Fruit fly (Drosophila melanogaster) whole organism, adult: ENCODE results near the gene M1BP.

Experiments used
- CG11617 ChIP-seq: fragments of 200-800 bp; sonication (Bioruptor generic); optimal IDR thresholded peaks from 2 replicates; lab custom pipeline; 2017; ENCODE audit warnings: mild to moderate bottlenecking, missing biosample characterization, missing genetic modification reagents, missing genetic modification characterization
- CG12768 ChIP-seq: fragments of 200-800 bp; sonication (Bioruptor generic); optimal IDR thresholded peaks from 2 replicates; lab custom pipeline; 2017; ENCODE audit warnings: missing biosample characterization, missing genetic modification characterization, mild to moderate bottlenecking, moderate library complexity, missing genetic modification reagents
- CG14711 ChIP-seq: fragments of 200-800 bp; sonication (Bioruptor generic); optimal IDR thresholded peaks from 2 replicates; lab custom pipeline; 2018; ENCODE audit warnings: missing biosample characterization, mild to moderate bottlenecking, missing genetic modification characterization, moderate library complexity
- CG1620 ChIP-seq: fragments of 200-800 bp; sonication (Bioruptor generic); optimal IDR thresholded peaks from 2 replicates; lab custom pipeline; 2016; ENCODE audit warnings: missing biosample characterization, missing genetic modification characterization
- CG33017 ChIP-seq: fragments of 200-800 bp; sonication (Bioruptor generic); optimal IDR thresholded peaks from 2 replicates; lab custom pipeline; 2018; ENCODE audit warnings: missing biosample characterization, mild to moderate bottlenecking, missing genetic modification characterization, moderate library complexity
- CG5204 ChIP-seq: fragments of 200-800 bp; sonication (Bioruptor generic); optimal IDR thresholded peaks from 2 replicates; lab custom pipeline; 2016; ENCODE audit warnings: missing biosample characterization, missing genetic modification characterization
- CG7045 ChIP-seq: fragments of 200-800 bp; sonication (Bioruptor generic); optimal IDR thresholded peaks from 2 replicates; lab custom pipeline; 2017; ENCODE audit warnings: missing biosample characterization, mild to moderate bottlenecking, missing genetic modification characterization
- CG7101 ChIP-seq: fragments of 200-800 bp; sonication (Bioruptor generic); optimal IDR thresholded peaks from 2 replicates; lab custom pipeline; 2018; ENCODE audit warnings: missing biosample characterization, mild to moderate bottlenecking, missing genetic modification characterization, moderate library complexity
- Clk ChIP-seq: fragments of 200-800 bp; sonication (Bioruptor generic); optimal IDR thresholded peaks from 2 replicates; lab custom pipeline; 2017; ENCODE audit warnings: missing biosample characterization, missing genetic modification characterization
- Crg-1 ChIP-seq: fragments of 200-800 bp; sonication (Bioruptor generic); optimal IDR thresholded peaks from 2 replicates; lab custom pipeline; 2016; ENCODE audit warnings: missing biosample characterization, missing genetic modification characterization
- Hr96 ChIP-seq: fragments of 200-800 bp; sonication (Bioruptor generic); optimal IDR thresholded peaks from 2 replicates; lab custom pipeline; 2016; ENCODE audit warnings: missing biosample characterization, missing genetic modification characterization
- Mnt ChIP-seq: fragments of 200-800 bp; sonication (Bioruptor generic); optimal IDR thresholded peaks from 2 replicates; lab custom pipeline; 2016; ENCODE audit warnings: missing biosample characterization, mild to moderate bottlenecking, missing genetic modification characterization
- bab1 ChIP-seq: fragments of 200-800 bp; sonication (Bioruptor generic); optimal IDR thresholded peaks from 3 replicates; lab custom pipeline; 2019; ENCODE audit warnings: missing biosample characterization, mild to moderate bottlenecking, missing genetic modification characterization, moderate library complexity
- cic ChIP-seq: fragments of 200-800 bp; sonication (Bioruptor generic); optimal IDR thresholded peaks from 2 replicates; lab custom pipeline; 2017; ENCODE audit warnings: missing biosample characterization, mild to moderate bottlenecking, missing genetic modification characterization, moderate library complexity
- cnc ChIP-seq, 2 experiments: fragments of >200 bp; optimal IDR thresholded peaks; 2 replicates each; lab custom pipeline; 2017
- kay ChIP-seq: fragments of 200-800 bp; sonication (Bioruptor generic); peaks from one replicate; lab custom pipeline; 2016; ENCODE audit warnings: missing biosample characterization, missing genetic modification characterization, borderline replicate concordance
- ovo ChIP-seq: fragments of 200-800 bp; sonication (Bioruptor generic); optimal IDR thresholded peaks from 2 replicates; lab custom pipeline; 2016; ENCODE audit warnings: missing biosample characterization, missing genetic modification characterization
- pad ChIP-seq: fragments of 200-800 bp; sonication (Bioruptor generic); optimal IDR thresholded peaks from 3 replicates; lab custom pipeline; 2017; ENCODE audit warnings: missing biosample characterization, missing genetic modification characterization, mild to moderate bottlenecking, moderate library complexity, missing genetic modification reagents
- tj ChIP-seq: fragments of 200-800 bp; sonication (Bioruptor generic); optimal IDR thresholded peaks from 3 replicates; lab custom pipeline; 2017; ENCODE audit warnings: missing biosample characterization, mild to moderate bottlenecking, missing genetic modification characterization, moderate library complexity
- toe ChIP-seq: fragments of 200-800 bp; sonication (Bioruptor generic); optimal IDR thresholded peaks from 2 replicates; lab custom pipeline; 2016; ENCODE audit warnings: missing biosample characterization, missing genetic modification characterization

M1BP gene

dm6 chr3R:8731597-8732263 lies at the start of gene M1BP, which contains the start of gene CG8202:
TSS of gene M1BP (minus strand) at chr3R:8731698.
TSS of gene CG8202 (plus strand) at chr3R:8732091.
- TF ChIP-seq cic (GFP tag; lab: Kevin White, UChicago) (peak; percentile 1), toe (GFP tag; lab: Kevin White, UChicago) (peak; percentile 74), Crg-1 (GFP tag; lab: Kevin White, UChicago) (peak; percentile 67), tj (GFP tag; lab: Kevin White, UChicago) (peak; percentile 76), CG11617 (GFP tag; lab: Kevin White, UChicago) (peak; percentile 96), CG33017 (tag; lab: Kevin White, UChicago) (peak; percentile 90), cnc (optimal IDR thresholded peaks at IDR 0.05; lab: Kevin White, UChicago) (no peak), CG12768 (GFP tag; lab: Kevin White, UChicago) (peak; percentile 93), CG7101 (tag; lab: Kevin White, UChicago) (peak; percentile 93), Mnt (GFP tag; lab: Kevin White, UChicago) (peak; percentile 53), ovo (peak; percentile 73), bab1 (GFP tag; lab: Kevin White, UChicago) (peak; percentile 75), CG14711 (peak; percentile 84), CG1620 (peak; percentile 68), Hr96 (GFP tag; lab: Kevin White, UChicago) (no peak), Clk (GFP tag; lab: Kevin White, UChicago) (peak; percentile 1), CG5204 (GFP tag; lab: Kevin White, UChicago) (no peak), pad (GFP tag; lab: Kevin White, UChicago) (peak; percentile 77), kay (GFP tag; lab: Kevin White, UChicago) (peak; percentile 25), CG7045 (GFP tag; lab: Kevin White, UChicago) (peak; percentile 92)

- TF ChIP-seq CG33017 (tag; lab: Kevin White, UChicago) (no peak), cnc (optimal IDR thresholded peaks at IDR 0.05; lab: Kevin White, UChicago) (no peak), CG1620 (no peak), Clk (GFP tag; lab: Kevin White, UChicago) (no peak), toe (GFP tag; lab: Kevin White, UChicago) (no peak), CG5204 (GFP tag; lab: Kevin White, UChicago) (no peak), tj (GFP tag; lab: Kevin White, UChicago) (no peak), Crg-1 (GFP tag; lab: Kevin White, UChicago) (no peak), pad (GFP tag; lab: Kevin White, UChicago) (no peak), ovo (no peak), CG12768 (GFP tag; lab: Kevin White, UChicago) (no peak), CG7101 (tag; lab: Kevin White, UChicago) (no peak)
Measured at dm6 chr3R:8780689-8781088, 49.2 kb upstream of the M1BP start, which contains the start of gene CG33189. TSS of gene CG33189 (minus strand) at chr3R:8780789.

- no peak for TF ChIP-seq Hr96 (GFP tag; lab: Kevin White, UChicago)
- no peak for TF ChIP-seq CG7101 (tag; lab: Kevin White, UChicago)
- no peak for TF ChIP-seq Mnt (GFP tag; lab: Kevin White, UChicago)
- TF ChIP-seq bab1 (GFP tag; lab: Kevin White, UChicago): no peak
Measured at dm6 chr3R:8779823-8780222, 48.3 kb upstream of the M1BP start, which contains the start of gene CG33191. TSS of gene CG33191 (minus strand) at chr3R:8779923.

- TF ChIP-seq CG12768 (GFP tag; lab: Kevin White, UChicago) (no peak), CG11617 (GFP tag; lab: Kevin White, UChicago) (no peak), CG1620 (no peak), CG7045 (GFP tag; lab: Kevin White, UChicago) (no peak), Mnt (GFP tag; lab: Kevin White, UChicago) (no peak), kay (GFP tag; lab: Kevin White, UChicago) (peak; percentile 86)
Measured at dm6 chr3R:8773135-8773534, 41.6 kb upstream of the M1BP start, which contains the start of gene CG34301. TSS of gene CG34301 (plus strand) at chr3R:8773435.

dm6 chr3R:8772591-8772990 lies 41.1 kb upstream of the M1BP start, which contains the start of gene CG13318:
TSS of gene CG13318 (minus strand) at chr3R:8772691.
- TF ChIP-seq CG7045 (GFP tag; lab: Kevin White, UChicago) (no peak), kay (GFP tag; lab: Kevin White, UChicago) (no peak), ovo (no peak), CG12768 (GFP tag; lab: Kevin White, UChicago) (no peak), toe (GFP tag; lab: Kevin White, UChicago) (no peak), CG14711 (no peak), Mnt (GFP tag; lab: Kevin White, UChicago) (no peak), Hr96 (GFP tag; lab: Kevin White, UChicago) (no peak), bab1 (GFP tag; lab: Kevin White, UChicago) (no peak)

- TF ChIP-seq Clk (GFP tag; lab: Kevin White, UChicago) (no peak), CG7045 (GFP tag; lab: Kevin White, UChicago) (no peak), cic (GFP tag; lab: Kevin White, UChicago) (no peak), bab1 (GFP tag; lab: Kevin White, UChicago) (no peak), Hr96 (GFP tag; lab: Kevin White, UChicago) (no peak), Mnt (GFP tag; lab: Kevin White, UChicago) (no peak), CG5204 (GFP tag; lab: Kevin White, UChicago) (no peak), pad (GFP tag; lab: Kevin White, UChicago) (no peak)
Measured at dm6 chr3R:8769094-8769493, 37.6 kb upstream of the M1BP start, which contains the start of gene CG8236. TSS of gene CG8236 (plus strand) at chr3R:8769394.
